Fruit fly (Drosophila melanogaster) whole organism, embryonic: ENCODE results near the gene blot.

ENCODE experiments used
- Antp ChIP-seq: fragments of 200-800 bp; sonication (Bioruptor generic); optimal IDR thresholded peaks from 3 replicates; lab custom pipeline; 2016; ENCODE audit warnings: missing biosample characterization, missing genetic modification characterization
- B-H1 ChIP-seq: fragments of 200-800 bp; sonication (Bioruptor generic); IDR thresholded peaks from 3 replicates; pipeline ENCODE4 v1.3.6; 2022; ENCODE audit warnings: missing biosample characterization, missing genetic modification characterization
- B-H2 ChIP-seq: fragments of 200-800 bp; sonication (Bioruptor generic); optimal IDR thresholded peaks from 2 replicates; lab custom pipeline; 2018; ENCODE audit warnings: missing biosample characterization, mild to moderate bottlenecking, missing genetic modification characterization
- Blimp-1 ChIP-seq: fragments of 200-800 bp; sonication (Bioruptor generic); optimal IDR thresholded peaks from 3 replicates; lab custom pipeline; 2018; ENCODE audit warnings: missing biosample characterization, missing genetic modification characterization, mild to moderate bottlenecking, moderate library complexity, missing genetic modification reagents
- CG10979 ChIP-seq: fragments of 200-800 bp; sonication (Bioruptor generic); optimal IDR thresholded peaks from 2 replicates; lab custom pipeline; 2018; ENCODE audit warnings: missing biosample characterization, mild to moderate bottlenecking, missing genetic modification characterization, moderate library complexity
- CG11696 ChIP-seq: fragments of 200-800 bp; sonication (Bioruptor generic); IDR thresholded peaks from 2 replicates; pipeline ENCODE4 v1.3.6; 2022; ENCODE audit warnings: missing biosample characterization, missing genetic modification characterization
- CG11723 ChIP-seq: fragments of 200-800 bp; sonication (Bioruptor generic); optimal IDR thresholded peaks from 2 replicates; lab custom pipeline; 2017; ENCODE audit warnings: missing biosample characterization, mild to moderate bottlenecking, missing genetic modification characterization
- CG14860 ChIP-seq: fragments of 200-800 bp; sonication (Bioruptor generic); IDR thresholded peaks from 3 replicates; pipeline ENCODE4 v1.3.6; 2022; ENCODE audit warnings: missing biosample characterization, missing genetic modification characterization; ENCODE audit not compliant: partially characterized antibody
- CG15601 ChIP-seq: fragments of 200-800 bp; sonication (Bioruptor generic); optimal IDR thresholded peaks from 3 replicates; lab custom pipeline; 2019; ENCODE audit warnings: missing biosample characterization, mild to moderate bottlenecking, missing genetic modification characterization, moderate library complexity
- CG1603 ChIP-seq: fragments of 200-800 bp; sonication (Bioruptor generic); optimal IDR thresholded peaks from 2 replicates; lab custom pipeline; 2019; ENCODE audit warnings: missing biosample characterization, mild to moderate bottlenecking, missing genetic modification characterization, moderate library complexity
- CG16815 ChIP-seq: fragments of 200-800 bp; sonication (Bioruptor generic); optimal IDR thresholded peaks from 3 replicates; lab custom pipeline; 2017; ENCODE audit warnings: missing biosample characterization, mild to moderate bottlenecking, missing genetic modification characterization
- CG1792 ChIP-seq: fragments of 200-800 bp; sonication (Bioruptor generic); optimal IDR thresholded peaks from 2 replicates; lab custom pipeline; 2016; ENCODE audit warnings: missing biosample characterization, missing genetic modification characterization
- CG2120 ChIP-seq: fragments of 200-800 bp; sonication (Bioruptor generic); optimal IDR thresholded peaks from 3 replicates; lab custom pipeline; 2016; ENCODE audit warnings: missing biosample characterization, missing genetic modification characterization
- CG2199 ChIP-seq: fragments of 200-800 bp; sonication (Bioruptor generic); IDR thresholded peaks from 3 replicates; pipeline ENCODE4 v1.3.6; 2022; ENCODE audit warnings: missing biosample characterization, missing genetic modification characterization
- CG2678 ChIP-seq: fragments of 200-800 bp; sonication (Bioruptor generic); optimal IDR thresholded peaks from 3 replicates; lab custom pipeline; 2019; ENCODE audit warnings: missing biosample characterization, mild to moderate bottlenecking, missing genetic modification characterization, moderate library complexity
- CG2889 ChIP-seq: fragments of 200-800 bp; sonication (Bioruptor generic); IDR thresholded peaks from 3 replicates; pipeline ENCODE4 v1.3.6; 2022; ENCODE audit warnings: missing biosample characterization, missing genetic modification characterization
- CG34422 ChIP-seq: fragments of 200-800 bp; sonication (Bioruptor generic); IDR thresholded peaks from 3 replicates; pipeline ENCODE4 v1.3.6; 2022; ENCODE audit warnings: missing biosample characterization, missing genetic modification characterization
- CG3995 ChIP-seq: fragments of 200-800 bp; sonication (Bioruptor generic); optimal IDR thresholded peaks from 3 replicates; lab custom pipeline; 2016; ENCODE audit warnings: missing biosample characterization, missing genetic modification characterization
- CG4282 ChIP-seq: fragments of 200-800 bp; sonication (Bioruptor generic); optimal IDR thresholded peaks from 2 replicates; lab custom pipeline; 2016; ENCODE audit warnings: missing biosample characterization, missing genetic modification characterization
- CG43689 ChIP-seq: fragments of 200-800 bp; sonication (Bioruptor generic); IDR thresholded peaks from 2 replicates; pipeline ENCODE4 v1.3.6; 2022; ENCODE audit warnings: missing biosample characterization, missing genetic modification characterization
- CG4730 ChIP-seq: fragments of 200-800 bp; sonication (Bioruptor generic); IDR thresholded peaks from 2 replicates; pipeline ENCODE4 v1.3.6; 2022; ENCODE audit warnings: missing biosample characterization, missing genetic modification characterization
- CG6689 ChIP-seq: fragments of 200-800 bp; sonication (Bioruptor generic); IDR thresholded peaks from 2 replicates; pipeline ENCODE4 v1.3.6; 2022; ENCODE audit warnings: missing biosample characterization, missing genetic modification characterization
- CG7357 ChIP-seq: fragments of 200-800 bp; sonication (Bioruptor generic); IDR thresholded peaks from 3 replicates; pipeline ENCODE4 v1.3.6; 2022; ENCODE audit warnings: missing biosample characterization, missing genetic modification characterization
- CG7372 ChIP-seq: fragments of 200-800 bp; sonication (Bioruptor generic); IDR thresholded peaks from 2 replicates; pipeline ENCODE4 v1.3.6; 2022; ENCODE audit warnings: missing biosample characterization, missing genetic modification characterization
- CG8290 ChIP-seq, 3 experiments: fragments of 200-800 bp; sonication (Bioruptor generic); optimal IDR thresholded peaks; 2 replicates each; lab custom pipeline; 2016 to 2019; ENCODE audit warnings: missing biosample characterization in 3 of 3, missing genetic modification characterization in 3 of 3, mild to moderate bottlenecking in 2 of 3, moderate library complexity in 1 of 3
- CG8765 ChIP-seq: fragments of 200-800 bp; sonication (Bioruptor generic); IDR thresholded peaks from 2 replicates; pipeline ENCODE4 v1.3.6; 2022; ENCODE audit warnings: missing biosample characterization, missing genetic modification characterization
- CG9437 ChIP-seq: fragments of 200-800 bp; sonication (Bioruptor generic); optimal IDR thresholded peaks from 2 replicates; lab custom pipeline; 2018; ENCODE audit warnings: missing biosample characterization, mild to moderate bottlenecking, missing genetic modification characterization
- Dek ChIP-seq: fragments of 200-800 bp; sonication (Bioruptor generic); optimal IDR thresholded peaks from 3 replicates; lab custom pipeline; 2019; ENCODE audit warnings: missing biosample characterization, mild to moderate bottlenecking, missing genetic modification characterization, moderate library complexity
- Gsc ChIP-seq: fragments of 200-800 bp; sonication (Bioruptor generic); IDR thresholded peaks from 2 replicates; pipeline ENCODE4 v1.3.6; 2022; ENCODE audit warnings: missing biosample characterization, missing genetic modification characterization
- Opbp ChIP-seq: fragments of 200-800 bp; sonication (Bioruptor generic); IDR thresholded peaks from 3 replicates; pipeline ENCODE4 v1.3.6; 2022; ENCODE audit warnings: missing biosample characterization, missing genetic modification characterization; ENCODE audit not compliant: partially characterized antibody
- Sry-δ ChIP-seq: fragments of 200-800 bp; sonication (Bioruptor generic); optimal IDR thresholded peaks from 2 replicates; lab custom pipeline; 2016; ENCODE audit warnings: missing biosample characterization, missing genetic modification characterization
- ap ChIP-seq: fragments of 200-800 bp; sonication (Bioruptor generic); IDR thresholded peaks from 2 replicates; pipeline ENCODE4 v1.3.6; 2022; ENCODE audit warnings: missing biosample characterization, missing genetic modification characterization
- az2 ChIP-seq: fragments of 200-800 bp; sonication (Bioruptor generic); optimal IDR thresholded peaks from 3 replicates; lab custom pipeline; 2016; ENCODE audit warnings: missing biosample characterization, missing genetic modification characterization
- bcd ChIP-seq: fragments of 200-800 bp; sonication (Bioruptor generic); optimal IDR thresholded peaks from 2 replicates; lab custom pipeline; 2017; ENCODE audit warnings: missing biosample characterization, mild to moderate bottlenecking, missing genetic modification characterization
- cg ChIP-seq: fragments of 200-800 bp; sonication (Bioruptor generic); optimal IDR thresholded peaks from 3 replicates; lab custom pipeline; 2019; ENCODE audit warnings: missing biosample characterization, mild to moderate bottlenecking, missing genetic modification characterization, moderate library complexity
- chinmo ChIP-seq: fragments of 200-800 bp; sonication (Bioruptor generic); IDR thresholded peaks from 4 replicates; pipeline ENCODE4 v1.3.6; 2022; ENCODE audit warnings: missing biosample characterization, missing genetic modification characterization; ENCODE audit not compliant: partially characterized antibody
- crc ChIP-seq: fragments of 200-800 bp; sonication (Bioruptor generic); optimal IDR thresholded peaks from 2 replicates; lab custom pipeline; 2016; ENCODE audit warnings: missing biosample characterization, missing genetic modification characterization
- fd3F ChIP-seq: fragments of 200-800 bp; sonication (Bioruptor generic); optimal IDR thresholded peaks from 2 replicates; lab custom pipeline; 2018; ENCODE audit warnings: missing biosample characterization, mild to moderate bottlenecking, missing genetic modification characterization, moderate library complexity
- gro ChIP-seq: fragments of 200-800 bp; sonication (Bioruptor generic); optimal IDR thresholded peaks from 2 replicates; lab custom pipeline; 2016; ENCODE audit warnings: missing biosample characterization, missing genetic modification characterization
- h ChIP-seq: fragments of >200 bp; optimal IDR thresholded peaks from 2 replicates; lab custom pipeline; 2017
- hb ChIP-seq: fragments of 200-800 bp; sonication (Bioruptor generic); IDR thresholded peaks from 3 replicates; pipeline ENCODE4 v1.3.6; 2022; ENCODE audit warnings: missing biosample characterization, missing genetic modification characterization; ENCODE audit not compliant: partially characterized antibody
- lbe ChIP-seq: fragments of 200-800 bp; sonication (Bioruptor generic); optimal IDR thresholded peaks from 2 replicates; lab custom pipeline; 2016; ENCODE audit warnings: missing biosample characterization, mild to moderate bottlenecking, missing genetic modification characterization
- lilli ChIP-seq: fragments of 200-800 bp; sonication (Bioruptor generic); optimal IDR thresholded peaks from 3 replicates; lab custom pipeline; 2016; ENCODE audit warnings: missing biosample characterization, missing genetic modification characterization
- mirr ChIP-seq: fragments of 200-800 bp; sonication (Bioruptor generic); optimal IDR thresholded peaks from 3 replicates; lab custom pipeline; 2018; ENCODE audit warnings: missing biosample characterization, mild to moderate bottlenecking, missing genetic modification characterization
- p53 ChIP-seq: fragments of 200-800 bp; sonication (Bioruptor generic); optimal IDR thresholded peaks from 2 replicates; lab custom pipeline; 2016; ENCODE audit warnings: missing biosample characterization, missing genetic modification characterization
- pho ChIP-seq: fragments of 200-800 bp; sonication (Bioruptor generic); optimal IDR thresholded peaks from 2 replicates; lab custom pipeline; 2016; ENCODE audit warnings: missing biosample characterization, missing genetic modification characterization
- pzg ChIP-seq: fragments of 200-800 bp; sonication (Bioruptor generic); optimal IDR thresholded peaks from 3 replicates; lab custom pipeline; 2018; ENCODE audit warnings: missing biosample characterization, mild to moderate bottlenecking, missing genetic modification characterization, moderate library complexity
- sim ChIP-seq: fragments of 200-800 bp; sonication (Bioruptor generic); IDR thresholded peaks from 2 replicates; pipeline ENCODE4 v1.3.6; 2022; ENCODE audit warnings: missing biosample characterization, missing genetic modification characterization
- tio ChIP-seq: fragments of 200-800 bp; sonication (Bioruptor generic); optimal IDR thresholded peaks from 2 replicates; lab custom pipeline; 2017; ENCODE audit warnings: missing biosample characterization, missing genetic modification characterization, inconsistent platforms
- tx ChIP-seq: fragments of 200-800 bp; sonication (Bioruptor generic); optimal IDR thresholded peaks from 2 replicates; lab custom pipeline; 2016; ENCODE audit warnings: missing biosample characterization, missing genetic modification characterization
- unc-4 ChIP-seq: fragments of 200-800 bp; sonication (Bioruptor generic); IDR thresholded peaks from 2 replicates; pipeline ENCODE4 v1.3.6; 2022; ENCODE audit warnings: missing biosample characterization, missing genetic modification characterization; ENCODE audit not compliant: partially characterized antibody

The blot gene

dm6 chr3L:17433555-17433954 is 12.2 kb upstream of the blot start, which contains the start of the genes Coq4 and CG32176 (continued):
- TF ChIP-seq CG4282 (GFP tag; lab: Kevin White, UChicago): peak; percentile 99
- TF ChIP-seq sim (GFP tag; lab: Robert Waterston, UW): peak; percentile 92
- TF ChIP-seq chinmo (GFP tag; lab: Robert Waterston, UW): no peak
- TF ChIP-seq gro (GFP tag; lab: Kevin White, UChicago): peak; percentile 98
- peak; percentile 97 for TF ChIP-seq fd3F (GFP tag; lab: Kevin White, UChicago)
- TF ChIP-seq CG1603 (tag; lab: Kevin White, UChicago): peak; percentile 98
- TF ChIP-seq CG6689: peak; percentile 96
- TF ChIP-seq CG3995: peak; percentile 68
- TF ChIP-seq CG1792 (GFP tag; lab: Kevin White, UChicago): peak; percentile 96
- TF ChIP-seq Gsc (GFP tag; lab: Robert Waterston, UW): peak; percentile 93
- peak; percentile 96 for TF ChIP-seq lbe (GFP tag; lab: Kevin White, UChicago)
- peak; percentile 99 for TF ChIP-seq CG34422 (GFP tag; lab: Robert Waterston, UW)
- TF ChIP-seq CG9437: peak; percentile 88
- TF ChIP-seq crc (GFP tag; lab: Kevin White, UChicago): peak; percentile 98
- peak; percentile 94 for TF ChIP-seq CG15601 (tag; lab: Kevin White, UChicago)
- peak; percentile 97 for TF ChIP-seq CG4730 (GFP tag; lab: Robert Waterston, UW)
- peak; percentile 100 for TF ChIP-seq lilli (GFP tag; lab: Kevin White, UChicago)
- TF ChIP-seq CG8765 (GFP tag; lab: Robert Waterston, UW): peak; percentile 97
- TF ChIP-seq cg (GFP tag; lab: Kevin White, UChicago): no peak
- peak; percentile 98 for TF ChIP-seq B-H2 (GFP tag; lab: Kevin White, UChicago)
- peak; percentile 96 for TF ChIP-seq Blimp-1 (GFP tag; lab: Kevin White, UChicago)
- TF ChIP-seq bcd (GFP tag; lab: Kevin White, UChicago): peak; percentile 98
- TF ChIP-seq CG43689: peak; percentile 94
- TF ChIP-seq Sry-δ (GFP tag; lab: Kevin White, UChicago): peak; percentile 76
- TF ChIP-seq Opbp: peak; percentile 68; the same call in 1 of the 3 replicates
- TF ChIP-seq tx (GFP tag; lab: Kevin White, UChicago): peak; percentile 98
- TF ChIP-seq CG2889 (GFP tag; lab: Robert Waterston, UW): peak; percentile 97
- peak; percentile 96 for TF ChIP-seq B-H1 (GFP tag; lab: Robert Waterston, UW)
- peak; percentile 92 for TF ChIP-seq p53
- TF ChIP-seq CG11723 (GFP tag; lab: Kevin White, UChicago): peak; percentile 93
- TF ChIP-seq CG11696 (GFP tag; lab: Robert Waterston, UW): peak; percentile 87
- peak; percentile 99 for TF ChIP-seq pho
- peak; percentile 73 for TF ChIP-seq CG14860
- no peak for TF ChIP-seq h (lab: Kevin White, UChicago)
- peak; percentile 95 for TF ChIP-seq mirr (GFP tag; lab: Kevin White, UChicago)
- TF ChIP-seq Dek: peak; percentile 97
- peak; percentile 93 for TF ChIP-seq CG2199 (GFP tag; lab: Robert Waterston, UW)
- peak; percentile 96 for TF ChIP-seq CG10979 (tag; lab: Kevin White, UChicago)
- peak; percentile 98 for TF ChIP-seq tio (GFP tag; lab: Kevin White, UChicago)
- TF ChIP-seq CG2120 (GFP tag; lab: Kevin White, UChicago): peak; percentile 99
- TF ChIP-seq unc-4: peak; percentile 55; the same call in 1 of the 2 replicates
- peak; percentile 99 for TF ChIP-seq az2 (GFP tag; lab: Kevin White, UChicago)
- TF ChIP-seq CG16815 (GFP tag; lab: Kevin White, UChicago): peak; percentile 99
- peak; percentile 97 for TF ChIP-seq CG8290 (GFP tag; optimal IDR thresholded peaks at IDR 0.05; lab: Kevin White, UChicago)
- peak; percentile 85 to 99 for TF ChIP-seq CG8290 (tag; optimal IDR thresholded peaks at IDR 0.05; lab: Kevin White, UChicago)
- TF ChIP-seq CG2678: peak; percentile 97
- peak; percentile 69 for TF ChIP-seq pzg (GFP tag; lab: Kevin White, UChicago)
- TF ChIP-seq CG7372 (GFP tag; lab: Robert Waterston, UW): peak; percentile 96
- TF ChIP-seq ap: peak; percentile 97
- TF ChIP-seq Antp (GFP tag; lab: Kevin White, UChicago): peak; percentile 98
- peak; percentile 44; the same call in 1 of the 3 replicates for TF ChIP-seq hb
- TF ChIP-seq CG7357 (GFP tag; lab: Robert Waterston, UW): peak; percentile 94
